Worm (Caenorhabditis elegans): ENCODE results near the gene T05B4.9.

DNA sequence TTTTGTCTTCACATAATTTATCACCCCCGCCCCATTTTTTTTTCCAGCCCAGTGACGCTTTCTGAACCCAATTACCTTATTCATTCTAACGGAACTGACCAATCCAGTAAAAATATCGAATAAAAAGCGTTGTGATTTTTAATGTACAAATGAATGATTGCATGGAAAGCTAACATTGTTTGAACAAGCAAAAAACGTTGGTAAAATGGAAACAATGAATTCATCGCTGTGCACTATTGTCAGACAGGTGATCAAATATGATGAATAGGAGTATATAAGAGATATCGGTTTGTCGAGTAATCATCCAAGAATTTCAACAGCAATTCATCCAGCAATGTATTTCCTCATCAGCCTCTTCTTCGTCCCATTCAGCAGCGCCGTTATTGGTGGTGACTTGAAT, 11.4 kb upstream of the T05B4.9 start, which contains the start of gene phat-4:
- no peak for TF ChIP-seq ceh-8 (GFP tag; optimal IDR thresholded peaks at IDR 0.05)
- no peak for TF ChIP-seq unc-30 (tag; optimal IDR thresholded peaks at IDR 0.05)
- TF ChIP-seq pqm-1 (tag; optimal IDR thresholded peaks at IDR 0.05): no peak
- no peak for TF ChIP-seq lin-13 (GFP tag; optimal IDR thresholded peaks at IDR 0.05)
- no peak for TF ChIP-seq nhr-77 (tag; optimal IDR thresholded peaks at IDR 0.05)
- no peak for TF ChIP-seq snpc-4 (tag; optimal IDR thresholded peaks at IDR 0.05)
- TF ChIP-seq elt-3 (tag; optimal IDR thresholded peaks at IDR 0.05): no peak
- no peak for TF ChIP-seq nhr-11 (tag; optimal IDR thresholded peaks at IDR 0.05)
- no peak for TF ChIP-seq lsy-2 (tag; optimal IDR thresholded peaks at IDR 0.05)
